Worm (Caenorhabditis elegans) whole organism, early embryonic: ENCODE measurements around the gene fip-2.

Experiments
- B0310.2 ChIP-seq: sonication (generic microtip); optimal IDR thresholded peaks from 2 replicates; lab custom pipeline; 2016; ENCODE audit warnings: mild to moderate bottlenecking, missing genetic modification characterization, missing compliant biosample characterization
- F13C5.2 ChIP-seq: sonication (generic microtip); optimal IDR thresholded peaks from 2 replicates; lab custom pipeline; 2017; ENCODE audit warnings: mild to moderate bottlenecking, missing genetic modification characterization, inconsistent platforms, missing compliant biosample characterization
- aly-1 ChIP-seq: sonication (generic microtip); optimal IDR thresholded peaks from 2 replicates; lab custom pipeline; 2016; ENCODE audit warnings: missing genetic modification characterization, missing compliant biosample characterization
- ama-1 ChIP-seq: fragments of 150-350 bp; optimal IDR thresholded peaks from 2 replicates; lab custom pipeline; 2014
- ceh-13 ChIP-seq: fragments of 200-800 bp; sonication (Bioruptor generic); optimal IDR thresholded peaks from 2 replicates; lab custom pipeline; 2018; ENCODE audit warnings: mild to moderate bottlenecking, missing genetic modification characterization, missing compliant biosample characterization
- ceh-36 ChIP-seq: sonication (generic microtip); optimal IDR thresholded peaks from 2 replicates; lab custom pipeline; 2016; ENCODE audit warnings: missing genetic modification characterization, inconsistent platforms, missing compliant biosample characterization
- ets-7 ChIP-seq: sonication (generic microtip); optimal IDR thresholded peaks from 2 replicates; lab custom pipeline; 2016; ENCODE audit warnings: missing genotype, missing genetic modification characterization, missing compliant biosample characterization
- flt-1 ChIP-seq: fragments of 200-800 bp; sonication (Bioruptor generic); IDR thresholded peaks from 2 replicates; pipeline ENCODE4 v1.3.6; 2022; ENCODE audit warnings: missing genetic modification characterization, missing compliant biosample characterization
- hmbx-1 ChIP-seq: sonication (generic microtip); optimal IDR thresholded peaks from 2 replicates; lab custom pipeline; 2016; ENCODE audit warnings: mild to moderate bottlenecking, missing genetic modification characterization, missing compliant biosample characterization
- hmg-4 ChIP-seq: fragments of 200-800 bp; sonication (Bioruptor generic); optimal IDR thresholded peaks from 2 replicates; lab custom pipeline; 2018; ENCODE audit warnings: mild to moderate bottlenecking, missing genetic modification characterization, missing compliant biosample characterization
- hnd-1 ChIP-seq: sonication (generic microtip); optimal IDR thresholded peaks from 2 replicates; lab custom pipeline; 2016; ENCODE audit warnings: missing genetic modification characterization, missing compliant biosample characterization
- pes-1 ChIP-seq: fragments of 200-800 bp; sonication (Bioruptor generic); IDR thresholded peaks from 2 replicates; pipeline ENCODE4 v1.3.6; 2022; ENCODE audit warnings: missing genetic modification reagents, missing genetic modification characterization, missing compliant biosample characterization
- scrt-1 ChIP-seq: fragments of 200-800 bp; sonication (Bioruptor generic); IDR thresholded peaks from 2 replicates; pipeline ENCODE4 v1.3.6; 2022; ENCODE audit warnings: missing genetic modification characterization, missing compliant biosample characterization
- sea-1 ChIP-seq: fragments of 200-800 bp; sonication (Bioruptor generic); conservative IDR thresholded peaks from 2 replicates; pipeline ENCODE4 v1.3.6; 2022; ENCODE audit warnings: missing genetic modification characterization, missing compliant biosample characterization
- tbx-11 ChIP-seq: fragments of 200-800 bp; sonication (Bioruptor generic); IDR thresholded peaks from 2 replicates; pipeline ENCODE4 v1.3.6; 2022; ENCODE audit warnings: missing genetic modification characterization, missing compliant biosample characterization
- tbx-37 ChIP-seq: fragments of 200-800 bp; sonication (Bioruptor generic); conservative IDR thresholded peaks from 2 replicates; pipeline ENCODE4 v1.3.6; 2022; ENCODE audit warnings: missing genetic modification reagents, missing genetic modification characterization, missing compliant biosample characterization
- tra-4 ChIP-seq: sonication (generic microtip); optimal IDR thresholded peaks from 2 replicates; lab custom pipeline; 2017; ENCODE audit warnings: missing genetic modification characterization, missing compliant biosample characterization

Gene fip-2

ce11 chrV:9098280-9098973 lies 30.6 kb downstream of the fip-2 start, which contains the start of gene F21C10.9:
F21C10.9 (minus strand) TSS chrV:9098696.
- TF ChIP-seq tra-4 (tag; lab: Kevin White, UChicago) (no peak), hnd-1 (no peak), hmg-4 (GFP tag; lab: Kevin White, UChicago) (no peak), hmbx-1 (tag; lab: Kevin White, UChicago) (no peak), pes-1 (GFP tag; lab: Robert Waterston, UW) (no peak), flt-1 (GFP tag; lab: Robert Waterston, UW) (no peak), ets-7 (tag; lab: Kevin White, UChicago) (no peak), aly-1 (tag; lab: Kevin White, UChicago) (no peak), F13C5.2 (no peak), ceh-13 (GFP tag; lab: Kevin White, UChicago) (no peak), ceh-36 (no peak), scrt-1 (no peak), tbx-37 (GFP tag; lab: Robert Waterston, UW) (no peak), ama-1 (lab: Kevin White, UChicago) (no peak), tbx-11 (GFP tag; lab: Robert Waterston, UW) (no peak), sea-1 (GFP tag; lab: Robert Waterston, UW) (no peak)

- TF ChIP-seq ama-1 (lab: Kevin White, UChicago), result no peak
- TF ChIP-seq ets-7 (tag; lab: Kevin White, UChicago), result no peak
- no peak for TF ChIP-seq hnd-1
- TF ChIP-seq scrt-1, result no peak
- no peak for TF ChIP-seq ceh-13 (GFP tag; lab: Kevin White, UChicago)
- TF ChIP-seq tbx-37 (GFP tag; lab: Robert Waterston, UW), result no peak
- TF ChIP-seq hmbx-1 (tag; lab: Kevin White, UChicago), result no peak
- TF ChIP-seq F13C5.2, result no peak
- TF ChIP-seq tbx-11 (GFP tag; lab: Robert Waterston, UW), result no peak
- TF ChIP-seq aly-1 (tag; lab: Kevin White, UChicago), result no peak
Observed at ce11 chrV:9101062-9101461, 33.3 kb downstream of the fip-2 start, which contains the start of gene frpr-6. frpr-6 (minus strand) TSS chrV:9101162.

ce11 chrV:9108219-9108618 lies 40.4 kb downstream of the fip-2 start, which contains the start of gene F21C10.18:
F21C10.18 (plus strand) TSS chrV:9108519.
- TF ChIP-seq aly-1 (tag; lab: Kevin White, UChicago) (no peak), ets-7 (tag; lab: Kevin White, UChicago) (no peak), pes-1 (GFP tag; lab: Robert Waterston, UW) (no peak), B0310.2 (tag; lab: Kevin White, UChicago) (no peak), flt-1 (GFP tag; lab: Robert Waterston, UW) (no peak), scrt-1 (no peak), ceh-13 (GFP tag; lab: Kevin White, UChicago) (no peak), hnd-1 (no peak), sea-1 (GFP tag; lab: Robert Waterston, UW) (no peak), tbx-37 (GFP tag; lab: Robert Waterston, UW) (no peak), hmg-4 (GFP tag; lab: Kevin White, UChicago) (no peak), hmbx-1 (tag; lab: Kevin White, UChicago) (no peak), tbx-11 (GFP tag; lab: Robert Waterston, UW) (no peak), F13C5.2 (no peak), ama-1 (lab: Kevin White, UChicago) (no peak)

ce11 chrV:9109281-9109680 lies 41.5 kb downstream of the fip-2 start, which contains the start of gene pqn-31:
pqn-31 (plus strand) TSS chrV:9109581.
- TF ChIP-seq sea-1 (GFP tag; lab: Robert Waterston, UW) (no peak), tra-4 (tag; lab: Kevin White, UChicago) (no peak), tbx-37 (GFP tag; lab: Robert Waterston, UW) (no peak), ceh-13 (GFP tag; lab: Kevin White, UChicago) (no peak), ets-7 (tag; lab: Kevin White, UChicago) (no peak), ceh-36 (no peak), hmg-4 (GFP tag; lab: Kevin White, UChicago) (no peak), hnd-1 (no peak), F13C5.2 (no peak), pes-1 (GFP tag; lab: Robert Waterston, UW) (no peak), flt-1 (GFP tag; lab: Robert Waterston, UW) (no peak), aly-1 (tag; lab: Kevin White, UChicago) (no peak), scrt-1 (no peak), B0310.2 (tag; lab: Kevin White, UChicago) (no peak), ama-1 (lab: Kevin White, UChicago) (no peak), tbx-11 (GFP tag; lab: Robert Waterston, UW) (no peak)

- TF ChIP-seq hmbx-1 (tag; lab: Kevin White, UChicago) (no peak), ceh-36 (no peak), pes-1 (GFP tag; lab: Robert Waterston, UW) (no peak), scrt-1 (no peak), aly-1 (tag; lab: Kevin White, UChicago) (no peak), tbx-11 (GFP tag; lab: Robert Waterston, UW) (no peak), ets-7 (tag; lab: Kevin White, UChicago) (no peak), ceh-13 (GFP tag; lab: Kevin White, UChicago) (no peak), B0310.2 (tag; lab: Kevin White, UChicago) (no peak)
Observed at ce11 chrV:9111957-9112356, 44.2 kb downstream of the fip-2 start.

DNA sequence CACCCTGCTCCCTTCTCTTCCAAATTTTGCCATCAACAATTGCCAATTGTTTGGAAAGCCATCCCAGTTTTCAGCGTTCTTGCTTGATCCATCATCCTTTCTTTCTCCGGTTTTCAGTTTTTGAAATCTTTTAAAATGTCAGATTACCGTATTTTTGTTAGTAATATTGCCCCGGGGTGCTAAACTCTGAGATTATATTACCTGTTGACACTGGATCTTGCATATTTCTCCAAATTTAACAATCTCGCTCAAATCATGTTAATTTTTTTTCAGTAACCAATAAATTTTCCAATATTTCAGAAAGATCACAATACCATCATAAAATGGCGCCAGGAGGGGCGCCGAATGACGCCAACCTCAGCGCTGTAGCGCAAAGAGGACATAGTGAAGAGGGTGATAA lies 44.7 kb downstream of the fip-2 start, which contains the start of gene F21C10.7:
Gene F21C10.7, plus strand, starts transcription at position 301 of the 400 bp plus-strand sequence.
- TF ChIP-seq sea-1 (GFP tag; lab: Robert Waterston, UW), result no peak
